Worm (Caenorhabditis elegans) whole organism, L2 larva: ENCODE results near the gene C18D1.2.
A peak's percentile ranks its signal among the peaks of the same experiment; 100 is the strongest.

Source experiments
- C34F6.9 ChIP-seq: fragments of 150-350 bp; optimal IDR thresholded peaks from 2 replicates; lab custom pipeline; 2014; ENCODE audit warnings: missing biosample characterization, missing genetic modification characterization
- R02D3.7 ChIP-seq: fragments of 150-350 bp; optimal IDR thresholded peaks from 2 replicates; lab custom pipeline; 2014; ENCODE audit warnings: missing biosample characterization, missing genetic modification characterization
- Y55F3AM.14 ChIP-seq: fragments of 200-800 bp; sonication (Bioruptor generic); optimal IDR thresholded peaks from 2 replicates; lab custom pipeline; 2018; ENCODE audit warnings: mild to moderate bottlenecking, missing genetic modification characterization, missing compliant biosample characterization
- ZK546.5 ChIP-seq: sonication (generic microtip); optimal IDR thresholded peaks from 2 replicates; lab custom pipeline; 2017; ENCODE audit warnings: missing biosample characterization, missing genetic modification characterization
- alr-1 ChIP-seq: fragments of 150-350 bp; optimal IDR thresholded peaks from 2 replicates; lab custom pipeline; 2014; ENCODE audit warnings: missing biosample characterization, missing genetic modification characterization
- aly-2 ChIP-seq: fragments of 150-350 bp; optimal IDR thresholded peaks from 2 replicates; lab custom pipeline; 2014; ENCODE audit warnings: missing biosample characterization, missing genetic modification characterization
- blmp-1 ChIP-seq: sonication (generic microtip); optimal IDR thresholded peaks from 2 replicates; lab custom pipeline; 2017; ENCODE audit warnings: missing genetic modification characterization, mild to moderate bottlenecking, missing compliant biosample characterization, antibody characterized with exemption, moderate library complexity; ENCODE audit not compliant: insufficient read depth
- ceh-16 ChIP-seq: fragments of 150-350 bp; optimal IDR thresholded peaks from 2 replicates; lab custom pipeline; 2014; ENCODE audit warnings: missing biosample characterization, missing genetic modification characterization
- ceh-82 ChIP-seq: fragments of 150-350 bp; optimal IDR thresholded peaks from 2 replicates; lab custom pipeline; 2014; ENCODE audit warnings: missing biosample characterization, missing genetic modification characterization
- crh-2 ChIP-seq: sonication (generic microtip); optimal IDR thresholded peaks from 2 replicates; lab custom pipeline; 2017; ENCODE audit warnings: missing biosample characterization, missing genetic modification characterization
- dmd-4 ChIP-seq: sonication (generic microtip); optimal IDR thresholded peaks from 2 replicates; lab custom pipeline; 2017; ENCODE audit warnings: missing biosample characterization, missing genetic modification characterization
- elt-1 ChIP-seq: fragments of 150-350 bp; optimal IDR thresholded peaks from 2 replicates; lab custom pipeline; 2014; ENCODE audit warnings: missing biosample characterization, missing genetic modification characterization
- elt-3 ChIP-seq: sonication (generic microtip); optimal IDR thresholded peaks from 2 replicates; lab custom pipeline; 2017; ENCODE audit warnings: missing biosample characterization, missing genetic modification characterization
- fos-1 ChIP-seq: fragments of 150-350 bp; optimal IDR thresholded peaks from 2 replicates; lab custom pipeline; 2014; ENCODE audit warnings: missing biosample characterization, missing genetic modification characterization
- gmeb-1 ChIP-seq: fragments of 150-350 bp; optimal IDR thresholded peaks from 2 replicates; lab custom pipeline; 2014; ENCODE audit warnings: missing biosample characterization, missing genetic modification characterization
- lin-11 ChIP-seq: fragments of 150-350 bp; sonication (generic microtip); optimal IDR thresholded peaks from 2 replicates; lab custom pipeline; 2014; ENCODE audit warnings: missing biosample characterization, missing genetic modification characterization, inconsistent platforms, mixed read lengths
- lin-13 ChIP-seq: fragments of 150-350 bp; optimal IDR thresholded peaks from 2 replicates; lab custom pipeline; 2014; ENCODE audit warnings: missing biosample characterization, missing genetic modification reagents, missing genetic modification characterization
- lin-39 ChIP-seq: fragments of 150-350 bp; optimal IDR thresholded peaks from 2 replicates; lab custom pipeline; 2014; ENCODE audit warnings: missing biosample characterization, missing genetic modification reagents, missing genetic modification characterization
- lsy-2 ChIP-seq, 2 experiments: fragments of 150-350 bp in 1 of 2; sonication (generic microtip) in 1 of 2; optimal IDR thresholded peaks; 2 replicates each; lab custom pipeline; 2014 to 2017; ENCODE audit warnings: missing biosample characterization in 2 of 2, missing genetic modification characterization in 2 of 2
- nhr-10 ChIP-seq: sonication (generic microtip); optimal IDR thresholded peaks from 2 replicates; lab custom pipeline; 2017; ENCODE audit warnings: missing biosample characterization, missing genetic modification characterization
- nhr-11 ChIP-seq: fragments of 150-350 bp; optimal IDR thresholded peaks from 2 replicates; lab custom pipeline; 2014; ENCODE audit warnings: missing biosample characterization, missing genetic modification characterization
- nhr-129 ChIP-seq: fragments of 150-350 bp; optimal IDR thresholded peaks from 2 replicates; lab custom pipeline; 2014; ENCODE audit warnings: missing biosample characterization, missing genetic modification characterization
- nhr-21 ChIP-seq: fragments of 150-350 bp; optimal IDR thresholded peaks from 2 replicates; lab custom pipeline; 2014; ENCODE audit warnings: missing biosample characterization, missing genetic modification characterization
- nhr-23 ChIP-seq: fragments of 150-350 bp; optimal IDR thresholded peaks from 2 replicates; lab custom pipeline; 2014; ENCODE audit warnings: missing biosample characterization, missing genetic modification reagents, missing genetic modification characterization
- nhr-237 ChIP-seq: fragments of 150-350 bp; optimal IDR thresholded peaks from 2 replicates; lab custom pipeline; 2014; ENCODE audit warnings: missing biosample characterization, missing genetic modification characterization
- nhr-25 ChIP-seq: fragments of 150-350 bp; sonication (generic microtip); optimal IDR thresholded peaks from 3 replicates; lab custom pipeline; 2014; ENCODE audit warnings: missing biosample characterization, missing genetic modification characterization
- nhr-6 ChIP-seq: fragments of 150-350 bp; optimal IDR thresholded peaks from 2 replicates; lab custom pipeline; 2014; ENCODE audit warnings: missing biosample characterization, missing genetic modification characterization
- sem-4 ChIP-seq: fragments of 150-350 bp; optimal IDR thresholded peaks from 2 replicates; lab custom pipeline; 2014; ENCODE audit warnings: missing biosample characterization, missing genetic modification reagents, missing genetic modification characterization
- skn-1 ChIP-seq: sonication (generic microtip); optimal IDR thresholded peaks from 2 replicates; lab custom pipeline; 2017; ENCODE audit warnings: missing biosample characterization, missing genetic modification characterization
- sma-9 ChIP-seq, 2 experiments: fragments of 150-350 bp in 1 of 2; sonication (generic microtip) in 1 of 2; optimal IDR thresholded peaks; 2 replicates each; lab custom pipeline; 2014 to 2016; ENCODE audit warnings: missing genetic modification characterization in 2 of 2, mild to moderate bottlenecking in 1 of 2, missing biosample characterization in 1 of 2, missing compliant biosample characterization in 1 of 2, missing genetic modification reagents in 1 of 2, moderate library complexity in 1 of 2
- snpc-4 ChIP-seq: fragments of 150-350 bp; optimal IDR thresholded peaks from 2 replicates; lab custom pipeline; 2014; ENCODE audit warnings: missing biosample characterization, missing genetic modification characterization
- unc-39 ChIP-seq: fragments of 150-350 bp; optimal IDR thresholded peaks from 2 replicates; lab custom pipeline; 2014; ENCODE audit warnings: missing biosample characterization, missing genetic modification characterization
- unc-55 ChIP-seq: fragments of 150-350 bp; sonication (generic microtip); optimal IDR thresholded peaks from 3 replicates; lab custom pipeline; 2014; ENCODE audit warnings: missing biosample characterization, missing genetic modification reagents, missing genetic modification characterization
- unc-62 ChIP-seq: fragments of 150-350 bp; optimal IDR thresholded peaks from 2 replicates; lab custom pipeline; 2014; ENCODE audit warnings: missing biosample characterization, missing genetic modification reagents, missing genetic modification characterization
- ztf-11 ChIP-seq: sonication (generic microtip); optimal IDR thresholded peaks from 2 replicates; lab custom pipeline; 2017; ENCODE audit warnings: missing biosample characterization, missing genetic modification characterization

C18D1.2 gene

ce11 chrII:10040834-10041233 lies 16.0 kb upstream of the C18D1.2 start, which contains the start of gene ogr-2:
TSS of gene ogr-2 (plus strand) at chrII:10041134.
- TF ChIP-seq nhr-129 (tag; lab: Kevin White, UChicago) (no peak), blmp-1 (no peak), nhr-10 (tag; lab: Kevin White, UChicago) (no peak), unc-62 (GFP tag; lab: Kevin White, UChicago) (no peak), nhr-237 (no peak), lin-11 (tag; lab: Kevin White, UChicago) (no peak), ceh-82 (tag; lab: Kevin White, UChicago) (no peak), lin-39 (tag; lab: Kevin White, UChicago) (no peak), gmeb-1 (tag; lab: Kevin White, UChicago) (no peak), elt-1 (tag; lab: Kevin White, UChicago) (no peak), unc-39 (tag; lab: Kevin White, UChicago) (no peak), lin-13 (GFP tag; lab: Kevin White, UChicago) (no peak), ZK546.5 (no peak), nhr-21 (tag; lab: Kevin White, UChicago) (no peak), nhr-25 (tag; lab: Kevin White, UChicago) (no peak)

ce11 chrII:10044961-10045360 lies 11.8 kb upstream of the C18D1.2 start, which contains the start of the genes F52H3.11 and bath-38:
TSS of gene F52H3.11 (minus strand) at chrII:10045163.
TSS of gene bath-38 (minus strand) at chrII:10045270.
- no peak for TF ChIP-seq fos-1
- no peak for TF ChIP-seq snpc-4
- peak; percentile 71 for TF ChIP-seq unc-55 (GFP tag; lab: Kevin White, UChicago)
- no peak for TF ChIP-seq alr-1 (tag; lab: Kevin White, UChicago)
- peak; percentile 35 for TF ChIP-seq lin-13 (GFP tag; lab: Kevin White, UChicago)
- peak; percentile 31 for TF ChIP-seq crh-2 (tag; lab: Kevin White, UChicago)
- TF ChIP-seq aly-2 (tag; lab: Kevin White, UChicago), result no peak
- TF ChIP-seq lsy-2 (tag; optimal IDR thresholded peaks at IDR 0.05; lab: Kevin White, UChicago), result peak in 1 of 2 experiments; percentile 62
- TF ChIP-seq nhr-129 (tag; lab: Kevin White, UChicago), result peak; percentile 71
- TF ChIP-seq lin-11 (tag; lab: Kevin White, UChicago), result no peak
- no peak for TF ChIP-seq blmp-1
- TF ChIP-seq dmd-4, result no peak
- TF ChIP-seq Y55F3AM.14 (GFP tag; lab: Kevin White, UChicago), result no peak
- no peak for TF ChIP-seq nhr-23
- peak; percentile 68 for TF ChIP-seq C34F6.9 (tag; lab: Kevin White, UChicago)

ce11 chrII:10045670-10046069 lies 11.1 kb upstream of the C18D1.2 start:
- TF ChIP-seq unc-39 (tag; lab: Kevin White, UChicago) (no peak), lsy-2 (tag; optimal IDR thresholded peaks at IDR 0.05; lab: Kevin White, UChicago) (no peak)

- no peak for TF ChIP-seq sma-9 (GFP tag; optimal IDR thresholded peaks at IDR 0.05; lab: Kevin White, UChicago)
- TF ChIP-seq sma-9 (tag; optimal IDR thresholded peaks at IDR 0.05; lab: Kevin White, UChicago), result no peak
- no peak for TF ChIP-seq nhr-10 (tag; lab: Kevin White, UChicago)
- no peak for TF ChIP-seq nhr-11 (tag; lab: Kevin White, UChicago)
- TF ChIP-seq ZK546.5, result no peak
- no peak for TF ChIP-seq fos-1
- no peak for TF ChIP-seq R02D3.7 (tag; lab: Kevin White, UChicago)
- TF ChIP-seq aly-2 (tag; lab: Kevin White, UChicago), result no peak
- no peak for TF ChIP-seq blmp-1
- no peak for TF ChIP-seq Y55F3AM.14 (GFP tag; lab: Kevin White, UChicago)
- TF ChIP-seq elt-3 (tag; lab: Kevin White, UChicago), result no peak
- TF ChIP-seq elt-1 (tag; lab: Kevin White, UChicago), result no peak
- TF ChIP-seq lin-39 (tag; lab: Kevin White, UChicago), result no peak
- no peak for TF ChIP-seq ceh-16 (tag; lab: Kevin White, UChicago)
- TF ChIP-seq C34F6.9 (tag; lab: Kevin White, UChicago), result no peak
- TF ChIP-seq sem-4 (tag; lab: Kevin White, UChicago), result no peak
- TF ChIP-seq nhr-6 (tag; lab: Kevin White, UChicago), result no peak
- TF ChIP-seq ztf-11 (tag; lab: Kevin White, UChicago), result no peak
- no peak for TF ChIP-seq skn-1 (tag; lab: Kevin White, UChicago)
These were observed 8.2 kb upstream of the C18D1.2 start, which contains the start of gene flp-4 for ce11 chrII:10048568-10048967. TSS of gene flp-4 (plus strand) at chrII:10048868.
